Fruit fly (Drosophila melanogaster) whole organism, embryonic: ENCODE data around the gene CG13996.
A peak's percentile ranks its signal among the peaks of the same experiment; 100 is the strongest.

Experiments used
- Atf3 ChIP-seq: fragments of 200-800 bp; sonication (Bioruptor generic); optimal IDR thresholded peaks from 3 replicates; lab custom pipeline; 2016; ENCODE audit warnings: missing biosample characterization, missing genetic modification characterization
- BEAF-32 ChIP-seq: fragments of 200-800 bp; sonication (Bioruptor generic); optimal IDR thresholded peaks from 3 replicates; lab custom pipeline; 2017; ENCODE audit warnings: missing biosample characterization, missing genetic modification characterization, mild to moderate bottlenecking, moderate library complexity, missing genetic modification reagents
- CG10654 ChIP-seq: fragments of 200-800 bp; sonication (Bioruptor generic); optimal IDR thresholded peaks from 2 replicates; lab custom pipeline; 2016; ENCODE audit warnings: missing biosample characterization, missing genetic modification characterization
- CG10959 ChIP-seq: fragments of 200-800 bp; sonication (Bioruptor generic); IDR thresholded peaks from 2 replicates; pipeline ENCODE4 v1.3.6; 2022; ENCODE audit warnings: missing biosample characterization, missing genetic modification characterization
- CG11247 ChIP-seq: fragments of 200-800 bp; sonication (Bioruptor generic); IDR thresholded peaks from 2 replicates; pipeline ENCODE4 v1.3.6; 2022; ENCODE audit warnings: missing biosample characterization, missing genetic modification characterization
- CG1233 ChIP-seq: fragments of 200-800 bp; sonication (Bioruptor generic); optimal IDR thresholded peaks from 4 replicates; lab custom pipeline; 2018; ENCODE audit warnings: missing biosample characterization, mild to moderate bottlenecking, missing genetic modification characterization
- CG14050 ChIP-seq: fragments of 200-800 bp; sonication (Bioruptor generic); IDR thresholded peaks from 3 replicates; pipeline ENCODE4 v1.3.6; 2022; ENCODE audit warnings: missing biosample characterization, missing genetic modification characterization
- CG15073 ChIP-seq: fragments of 200-800 bp; sonication (Bioruptor generic); optimal IDR thresholded peaks from 2 replicates; lab custom pipeline; 2016; ENCODE audit warnings: missing biosample characterization, missing genetic modification characterization
- CG15696 ChIP-seq: fragments of 200-800 bp; sonication (Bioruptor generic); optimal IDR thresholded peaks from 2 replicates; lab custom pipeline; 2019; ENCODE audit warnings: missing biosample characterization, mild to moderate bottlenecking, missing genetic modification characterization, moderate library complexity
- CG17359 ChIP-seq: fragments of 200-800 bp; sonication (Bioruptor generic); optimal IDR thresholded peaks from 3 replicates; lab custom pipeline; 2018; ENCODE audit warnings: missing biosample characterization, mild to moderate bottlenecking, missing genetic modification characterization, moderate library complexity
- CG17361 ChIP-seq: fragments of 200-800 bp; sonication (Bioruptor generic); IDR thresholded peaks from 3 replicates; pipeline ENCODE4 v1.3.6; 2022; ENCODE audit warnings: missing biosample characterization, missing genetic modification characterization
- CG18619 ChIP-seq: fragments of 200-800 bp; sonication (Bioruptor generic); optimal IDR thresholded peaks from 3 replicates; lab custom pipeline; 2017; ENCODE audit warnings: missing biosample characterization, mild to moderate bottlenecking, missing genetic modification characterization
- CG2678 ChIP-seq: fragments of 200-800 bp; sonication (Bioruptor generic); optimal IDR thresholded peaks from 3 replicates; lab custom pipeline; 2019; ENCODE audit warnings: missing biosample characterization, mild to moderate bottlenecking, missing genetic modification characterization, moderate library complexity
- CG33213 ChIP-seq: fragments of 200-800 bp; sonication (Bioruptor generic); optimal IDR thresholded peaks from 3 replicates; lab custom pipeline; 2016; ENCODE audit warnings: missing biosample characterization, missing genetic modification characterization
- CG4328 ChIP-seq: fragments of 200-800 bp; sonication (Bioruptor generic); optimal IDR thresholded peaks from 3 replicates; lab custom pipeline; 2017; ENCODE audit warnings: missing biosample characterization, missing genetic modification reagents, missing genetic modification characterization
- CG43689 ChIP-seq: fragments of 200-800 bp; sonication (Bioruptor generic); IDR thresholded peaks from 2 replicates; pipeline ENCODE4 v1.3.6; 2022; ENCODE audit warnings: missing biosample characterization, missing genetic modification characterization
- CG5180 ChIP-seq: fragments of 200-800 bp; sonication (Bioruptor generic); optimal IDR thresholded peaks from 3 replicates; lab custom pipeline; 2017; ENCODE audit warnings: missing biosample characterization, missing genetic modification characterization, mild to moderate bottlenecking, moderate library complexity, missing genetic modification reagents
- CG7357 ChIP-seq: fragments of 200-800 bp; sonication (Bioruptor generic); IDR thresholded peaks from 3 replicates; pipeline ENCODE4 v1.3.6; 2022; ENCODE audit warnings: missing biosample characterization, missing genetic modification characterization
- CG9609 ChIP-seq: fragments of 200-800 bp; sonication (Bioruptor generic); optimal IDR thresholded peaks from 3 replicates; lab custom pipeline; 2016; ENCODE audit warnings: missing biosample characterization, missing genetic modification characterization
- CG9727 ChIP-seq: fragments of 200-800 bp; sonication (Bioruptor generic); optimal IDR thresholded peaks from 3 replicates; lab custom pipeline; 2017; ENCODE audit warnings: missing biosample characterization, mild to moderate bottlenecking, missing genetic modification characterization
- Doc3 ChIP-seq: fragments of 200-800 bp; sonication (Bioruptor generic); IDR thresholded peaks from 3 replicates; pipeline ENCODE4 v1.3.6; 2022; ENCODE audit warnings: missing biosample characterization, missing genetic modification characterization; ENCODE audit not compliant: partially characterized antibody
- Dp ChIP-seq: fragments of 200-800 bp; sonication (Bioruptor generic); optimal IDR thresholded peaks from 2 replicates; lab custom pipeline; 2018; ENCODE audit warnings: missing biosample characterization, mild to moderate bottlenecking, missing genetic modification characterization, moderate library complexity
- Fer3 ChIP-seq: fragments of 200-800 bp; sonication (Bioruptor generic); optimal IDR thresholded peaks from 2 replicates; lab custom pipeline; 2018; ENCODE audit warnings: missing biosample characterization, mild to moderate bottlenecking, missing genetic modification characterization, moderate library complexity
- HmgD ChIP-seq: fragments of 200-800 bp; sonication (Bioruptor generic); optimal IDR thresholded peaks from 3 replicates; lab custom pipeline; 2016; ENCODE audit warnings: missing biosample characterization, missing genetic modification characterization
- Hmr ChIP-seq: fragments of 200-800 bp; sonication (Bioruptor generic); optimal IDR thresholded peaks from 3 replicates; lab custom pipeline; 2017; ENCODE audit warnings: mild to moderate bottlenecking, missing biosample characterization, missing genetic modification reagents, missing genetic modification characterization
- Mad ChIP-seq: fragments of 200-800 bp; sonication (Bioruptor generic); optimal IDR thresholded peaks from 2 replicates; lab custom pipeline; 2016; ENCODE audit warnings: missing biosample characterization, missing genetic modification characterization
- Six4 ChIP-seq: fragments of 200-800 bp; sonication (Bioruptor generic); optimal IDR thresholded peaks from 2 replicates; lab custom pipeline; 2016; ENCODE audit warnings: missing biosample characterization, missing genetic modification characterization
- Sox100B ChIP-seq: fragments of 200-800 bp; sonication (Bioruptor generic); optimal IDR thresholded peaks from 3 replicates; lab custom pipeline; 2018; ENCODE audit warnings: missing biosample characterization, mild to moderate bottlenecking, missing genetic modification characterization
- ab ChIP-seq: fragments of 200-800 bp; sonication (Bioruptor generic); optimal IDR thresholded peaks from 2 replicates; lab custom pipeline; 2016; ENCODE audit warnings: missing biosample characterization, missing genetic modification characterization
- ase ChIP-seq: fragments of 200-800 bp; sonication (Bioruptor generic); IDR thresholded peaks from 3 replicates; pipeline ENCODE4 v1.3.6; 2022; ENCODE audit warnings: missing biosample characterization, missing genetic modification characterization
- cato ChIP-seq: fragments of 200-800 bp; sonication (Bioruptor generic); optimal IDR thresholded peaks from 2 replicates; lab custom pipeline; 2016; ENCODE audit warnings: missing biosample characterization, missing genetic modification characterization, borderline replicate concordance
- croc ChIP-seq: fragments of 200-800 bp; sonication (Bioruptor generic); conservative IDR thresholded peaks from 3 replicates; pipeline ENCODE4 v1.3.6; 2022; ENCODE audit warnings: missing biosample characterization, missing genetic modification characterization
- ems ChIP-seq: fragments of 200-800 bp; sonication (Bioruptor generic); optimal IDR thresholded peaks from 3 replicates; lab custom pipeline; 2016; ENCODE audit warnings: missing biosample characterization, missing genetic modification characterization
- ewg ChIP-seq: fragments of 200-800 bp; sonication (Bioruptor generic); optimal IDR thresholded peaks from 3 replicates; lab custom pipeline; 2017; ENCODE audit warnings: mild to moderate bottlenecking, missing biosample characterization, missing genetic modification reagents, missing genetic modification characterization
- exex ChIP-seq: fragments of 200-800 bp; sonication (Bioruptor generic); optimal IDR thresholded peaks from 4 replicates; lab custom pipeline; 2018; ENCODE audit warnings: missing biosample characterization, mild to moderate bottlenecking, missing genetic modification characterization, moderate library complexity
- fd3F ChIP-seq: fragments of 200-800 bp; sonication (Bioruptor generic); optimal IDR thresholded peaks from 2 replicates; lab custom pipeline; 2018; ENCODE audit warnings: missing biosample characterization, mild to moderate bottlenecking, missing genetic modification characterization, moderate library complexity
- fd96Cb ChIP-seq: fragments of 200-800 bp; sonication (Bioruptor generic); optimal IDR thresholded peaks from 2 replicates; lab custom pipeline; 2018; ENCODE audit warnings: missing biosample characterization, mild to moderate bottlenecking, missing genetic modification characterization, moderate library complexity
- hbn ChIP-seq: fragments of 200-800 bp; sonication (Bioruptor generic); IDR thresholded peaks from 2 replicates; pipeline ENCODE4 v1.3.6; 2022; ENCODE audit warnings: missing biosample characterization, missing genetic modification characterization; ENCODE audit not compliant: partially characterized antibody
- jigr1 ChIP-seq: fragments of 200-800 bp; sonication (Bioruptor generic); IDR thresholded peaks from 3 replicates; pipeline ENCODE4 v1.3.6; 2022; ENCODE audit warnings: missing biosample characterization, missing genetic modification characterization
- kni ChIP-seq: fragments of 200-800 bp; sonication (Bioruptor generic); optimal IDR thresholded peaks from 3 replicates; lab custom pipeline; 2017; ENCODE audit warnings: mild to moderate bottlenecking, missing biosample characterization, missing genetic modification reagents, missing genetic modification characterization
- lola ChIP-seq, 3 experiments: fragments of >200 bp in 2 of 3; fragments of 200-800 bp in 1 of 3; sonication (Bioruptor generic) in 1 of 3; optimal IDR thresholded peaks; 2 replicates each; lab custom pipeline; 2017 to 2019; ENCODE audit warnings: missing biosample characterization in 3 of 3, missing genetic modification characterization in 3 of 3, mild to moderate bottlenecking in 1 of 3, moderate library complexity in 1 of 3
- mam ChIP-seq: fragments of 200-800 bp; sonication (Bioruptor generic); optimal IDR thresholded peaks from 3 replicates; lab custom pipeline; 2016; ENCODE audit warnings: missing biosample characterization, missing genetic modification characterization
- mirr ChIP-seq: fragments of 200-800 bp; sonication (Bioruptor generic); optimal IDR thresholded peaks from 3 replicates; lab custom pipeline; 2018; ENCODE audit warnings: missing biosample characterization, mild to moderate bottlenecking, missing genetic modification characterization
- odd ChIP-seq: fragments of 200-800 bp; sonication (Bioruptor generic); optimal IDR thresholded peaks from 2 replicates; lab custom pipeline; 2017; ENCODE audit warnings: missing biosample characterization, mild to moderate bottlenecking, missing genetic modification characterization
- org-1 ChIP-seq: fragments of 200-800 bp; sonication (Bioruptor generic); optimal IDR thresholded peaks from 2 replicates; lab custom pipeline; 2017; ENCODE audit warnings: missing biosample characterization, missing genetic modification characterization
- slp2 ChIP-seq: fragments of 200-800 bp; sonication (Bioruptor generic); optimal IDR thresholded peaks from 2 replicates; lab custom pipeline; 2016; ENCODE audit warnings: missing biosample characterization, missing genetic modification characterization
- sqz ChIP-seq: fragments of 200-800 bp; sonication (Bioruptor generic); optimal IDR thresholded peaks from 3 replicates; lab custom pipeline; 2018; ENCODE audit warnings: missing biosample characterization, mild to moderate bottlenecking, missing genetic modification characterization
- sug ChIP-seq: fragments of 200-800 bp; optimal IDR thresholded peaks from 2 replicates; lab custom pipeline; 2019; ENCODE audit warnings: missing biosample characterization, mild to moderate bottlenecking, missing genetic modification characterization, moderate library complexity
- vfl ChIP-seq: fragments of 200-800 bp; sonication (Bioruptor generic); optimal IDR thresholded peaks from 2 replicates; lab custom pipeline; 2016; ENCODE audit warnings: missing biosample characterization, missing genetic modification characterization
- vvl ChIP-seq: fragments of 200-800 bp; sonication (Bioruptor generic); IDR thresholded peaks from 2 replicates; pipeline ENCODE4 v1.3.6; 2022; ENCODE audit warnings: missing biosample characterization, missing genetic modification characterization

Gene CG13996

DNA sequence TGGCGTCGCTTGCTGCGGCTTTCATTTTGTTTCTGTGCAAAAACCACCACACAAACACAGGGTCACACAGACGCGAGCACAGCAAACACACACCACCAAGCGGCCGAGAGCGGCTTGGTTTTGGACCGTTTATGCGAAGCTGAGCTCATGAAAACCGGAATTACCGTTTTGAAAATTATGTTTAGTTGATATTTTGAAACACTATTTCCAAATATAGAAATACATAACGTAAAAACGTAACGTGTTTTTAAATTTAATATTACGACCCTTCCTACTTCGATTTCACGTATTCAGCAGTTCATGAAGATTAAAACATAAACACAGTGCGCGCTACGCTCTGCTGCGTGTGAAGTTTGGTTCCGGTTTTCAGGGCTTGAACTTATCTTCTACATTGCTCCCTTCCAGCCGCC lies 30.6 kb downstream of the CG13996 start (continued):
- TF ChIP-seq CG10654 (peak; percentile 90), Six4 (peak; percentile 93), Hmr (GFP tag; lab: Kevin White, UChicago) (peak; percentile 98), croc (GFP tag; lab: Robert Waterston, UW) (peak; percentile 82), fd3F (peak; percentile 92), Mad (peak; percentile 91), BEAF-32 (GFP tag; lab: Kevin White, UChicago) (no peak), CG9727 (peak; percentile 98), ase (GFP tag; lab: Robert Waterston, UW) (peak; percentile 83), exex (tag; lab: Kevin White, UChicago) (peak; percentile 82), fd96Cb (tag; lab: Kevin White, UChicago) (peak; percentile 90), sug (tag; lab: Kevin White, UChicago) (peak; percentile 96), vfl (GFP tag; lab: Kevin White, UChicago) (peak; percentile 90), ewg (peak; percentile 88), slp2 (GFP tag; lab: Kevin White, UChicago) (peak; percentile 83), hbn (GFP tag; lab: Robert Waterston, UW) (no peak), CG33213 (GFP tag; lab: Kevin White, UChicago) (peak; percentile 96), CG18619 (GFP tag; lab: Kevin White, UChicago) (peak; percentile 95), CG17361 (GFP tag; lab: Robert Waterston, UW) (no peak; the same call in none of the 3 replicates), CG15696 (tag; lab: Kevin White, UChicago) (peak; percentile 89), CG43689 (GFP tag; lab: Robert Waterston, UW) (peak; percentile 71), jigr1 (GFP tag; lab: Robert Waterston, UW) (0 out of 3 replicates have a peak, but pooled peaks have one; percentile 17), cato (GFP tag; lab: Kevin White, UChicago) (peak; percentile 82), CG9609 (peak; percentile 88), mirr (GFP tag; lab: Kevin White, UChicago) (peak; percentile 96), ems (GFP tag; lab: Kevin White, UChicago) (peak; percentile 95), Atf3 (GFP tag; lab: Kevin White, UChicago) (peak; percentile 80), CG2678 (peak; percentile 98), CG10959 (GFP tag; lab: Robert Waterston, UW) (peak; percentile 93), vvl (GFP tag; lab: Robert Waterston, UW) (peak; percentile 99), CG17359 (tag; lab: Kevin White, UChicago) (peak; percentile 97), CG15073 (peak; percentile 47), CG11247 (peak; percentile 94), Sox100B (GFP tag; lab: Kevin White, UChicago) (peak; percentile 94), org-1 (GFP tag; lab: Kevin White, UChicago) (peak; percentile 96), mam (GFP tag; lab: Kevin White, UChicago) (peak; percentile 93), CG5180 (GFP tag; lab: Kevin White, UChicago) (peak; percentile 88), kni (GFP tag; lab: Kevin White, UChicago) (peak; percentile 90), HmgD (GFP tag; lab: Kevin White, UChicago) (peak; percentile 69), CG14050 (GFP tag; lab: Robert Waterston, UW) (peak; percentile 96), CG7357 (GFP tag; lab: Robert Waterston, UW) (0 out of 3 replicates have a peak, but pooled peaks have one; percentile 76), Doc3 (GFP tag; lab: Robert Waterston, UW) (no peak), Dp (GFP tag; lab: Kevin White, UChicago) (no peak), Fer3 (tag; lab: Kevin White, UChicago) (peak; percentile 97), CG1233 (GFP tag; lab: Kevin White, UChicago) (peak; percentile 96), lola (GFP tag; optimal IDR thresholded peaks at IDR 0.05; lab: Kevin White, UChicago) (peak in 1 of 3 experiments; percentile 95), sqz (GFP tag; lab: Kevin White, UChicago) (no peak), CG4328 (GFP tag; lab: Kevin White, UChicago) (peak; percentile 95), ab (GFP tag; lab: Kevin White, UChicago) (peak; percentile 60), odd (GFP tag; lab: Kevin White, UChicago) (peak; percentile 97)
